Worm (Caenorhabditis elegans) whole organism, L1 larva: Measurements from ENCODE around the gene syd-2.

ENCODE experiments used
- aha-1 ChIP-seq: fragments of 150-350 bp; optimal IDR thresholded peaks from 2 replicates; lab custom pipeline; 2014; ENCODE audit warnings: missing biosample characterization, missing genetic modification characterization
- egl-27 ChIP-seq, 2 experiments: fragments of 150-350 bp in 1 of 2; sonication (generic microtip); optimal IDR thresholded peaks; 3 replicates each; lab custom pipeline; 2017 to 2018; ENCODE audit warnings: missing biosample characterization in 2 of 2, missing genetic modification characterization in 2 of 2, missing genetic modification reagents in 2 of 2
- ets-5 ChIP-seq: fragments of 200-800 bp; sonication (Bioruptor generic); IDR thresholded peaks from 2 replicates; pipeline ENCODE4 v1.3.6; 2022; ENCODE audit warnings: missing genetic modification characterization, missing compliant biosample characterization
- lin-13 ChIP-seq: fragments of 150-350 bp; optimal IDR thresholded peaks from 2 replicates; lab custom pipeline; 2014; ENCODE audit warnings: missing biosample characterization, missing genetic modification reagents, missing genetic modification characterization
- nhr-11 ChIP-seq: fragments of 150-350 bp; optimal IDR thresholded peaks from 2 replicates; lab custom pipeline; 2014; ENCODE audit warnings: missing biosample characterization, missing genetic modification characterization
- nhr-237 ChIP-seq: fragments of 150-350 bp; optimal IDR thresholded peaks from 2 replicates; lab custom pipeline; 2014; ENCODE audit warnings: missing biosample characterization, missing genetic modification characterization
- rnt-1 ChIP-seq: sonication (generic microtip); optimal IDR thresholded peaks from 2 replicates; lab custom pipeline; 2016; ENCODE audit warnings: mild to moderate bottlenecking, missing genetic modification characterization, moderate library complexity, missing compliant biosample characterization
- snpc-4 ChIP-seq: fragments of 150-350 bp; optimal IDR thresholded peaks from 2 replicates; lab custom pipeline; 2014; ENCODE audit warnings: missing biosample characterization, missing genetic modification characterization
- tbx-2 ChIP-seq: sonication (generic microtip); optimal IDR thresholded peaks from 2 replicates; lab custom pipeline; 2016; ENCODE audit warnings: missing genetic modification characterization, missing compliant biosample characterization

DNA sequence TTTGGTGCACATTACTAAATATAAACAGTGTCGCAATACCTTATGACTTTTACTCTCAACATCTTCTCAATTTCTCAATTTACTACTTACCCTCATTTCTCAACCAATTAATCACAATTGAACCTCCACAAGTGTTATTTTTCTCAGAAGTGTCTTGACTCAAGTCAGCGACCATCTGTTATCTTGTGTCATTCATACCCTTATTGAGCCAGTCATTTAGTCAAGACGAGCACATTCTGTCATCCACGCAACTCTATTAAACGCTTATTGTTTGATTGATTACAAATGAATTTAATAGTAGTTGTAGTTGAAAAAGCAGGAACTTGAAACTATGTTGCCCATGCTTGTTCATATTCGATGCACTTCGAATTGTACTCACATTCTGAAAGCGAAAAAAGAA lies 51.6 kb downstream of the syd-2 start:
- TF ChIP-seq nhr-237 (tag; lab: Kevin White, UChicago) (no peak), egl-27 (tag; optimal IDR thresholded peaks at IDR 0.05; lab: Kevin White, UChicago) (no peak), tbx-2 (tag; lab: Kevin White, UChicago) (no peak), snpc-4 (tag; lab: Kevin White, UChicago) (no peak), nhr-11 (tag; lab: Kevin White, UChicago) (no peak), aha-1 (tag; lab: Kevin White, UChicago) (no peak), lin-13 (GFP tag; lab: Kevin White, UChicago) (no peak), rnt-1 (tag; lab: Kevin White, UChicago) (no peak), ets-5 (GFP tag; lab: Robert Waterston, UW) (no peak)
